Worm (Caenorhabditis elegans) whole organism, late embryonic: ENCODE data around the gene lips-3.

ENCODE experiments used
- C08G9.2 ChIP-seq: sonication (generic microtip); optimal IDR thresholded peaks from 2 replicates; lab custom pipeline; 2016; ENCODE audit warnings: mild to moderate bottlenecking, missing genetic modification characterization, moderate library complexity, missing compliant biosample characterization
- C38D4.7 ChIP-seq: fragments of 200-800 bp; sonication (Bioruptor generic); optimal IDR thresholded peaks from 2 replicates; lab custom pipeline; 2018; ENCODE audit warnings: mild to moderate bottlenecking, missing genetic modification characterization, moderate library complexity, missing compliant biosample characterization
- K09A11.1 ChIP-seq: sonication (generic microtip); optimal IDR thresholded peaks from 2 replicates; lab custom pipeline; 2017; ENCODE audit warnings: antibody characterized with exemption, mild to moderate bottlenecking, missing genetic modification characterization, missing compliant biosample characterization; ENCODE audit not compliant: insufficient read depth
- Y22D7AL.16 ChIP-seq: sonication (generic microtip); optimal IDR thresholded peaks from 2 replicates; lab custom pipeline; 2016; ENCODE audit warnings: missing genetic modification characterization, missing compliant biosample characterization
- ama-1 ChIP-seq: fragments of 150-350 bp; optimal IDR thresholded peaks from 2 replicates; lab custom pipeline; 2014
- ceh-14 ChIP-seq: sonication (generic microtip); optimal IDR thresholded peaks from 2 replicates; lab custom pipeline; 2016; ENCODE audit warnings: missing genotype, missing genetic modification characterization, missing compliant biosample characterization
- ceh-19 ChIP-seq: fragments of 200-800 bp; sonication (Bioruptor generic); optimal IDR thresholded peaks from 2 replicates; lab custom pipeline; 2018; ENCODE audit warnings: mild to moderate bottlenecking, missing genetic modification characterization, missing compliant biosample characterization
- ceh-22 ChIP-seq: sonication (generic microtip); optimal IDR thresholded peaks from 2 replicates; lab custom pipeline; 2017; ENCODE audit warnings: missing biosample characterization, missing genetic modification characterization
- ceh-30 ChIP-seq: fragments of 150-350 bp; optimal IDR thresholded peaks from 2 replicates; lab custom pipeline; 2014; ENCODE audit warnings: missing biosample characterization, missing genetic modification characterization
- ceh-31 ChIP-seq: sonication (generic microtip); optimal IDR thresholded peaks from 2 replicates; lab custom pipeline; 2016; ENCODE audit warnings: missing genetic modification characterization, missing compliant biosample characterization
- ceh-45 ChIP-seq: fragments of 200-800 bp; sonication (Bioruptor generic); IDR thresholded peaks from 2 replicates; pipeline ENCODE4 v1.3.6; 2022; ENCODE audit warnings: missing genetic modification reagents, missing genetic modification characterization, missing compliant biosample characterization
- ceh-48 ChIP-seq: sonication (generic microtip); optimal IDR thresholded peaks from 2 replicates; lab custom pipeline; 2016; ENCODE audit warnings: missing genetic modification characterization, inconsistent platforms, missing compliant biosample characterization
- ceh-6 ChIP-seq: fragments of 200-800 bp; sonication (Bioruptor generic); optimal IDR thresholded peaks from 2 replicates; lab custom pipeline; 2018; ENCODE audit warnings: mild to moderate bottlenecking, missing genetic modification characterization, missing compliant biosample characterization
- ceh-9 ChIP-seq: sonication (generic microtip); optimal IDR thresholded peaks from 2 replicates; lab custom pipeline; 2016; ENCODE audit warnings: mild to moderate bottlenecking, missing genetic modification characterization, inconsistent platforms, missing compliant biosample characterization
- che-1 ChIP-seq: sonication (generic microtip); optimal IDR thresholded peaks from 2 replicates; lab custom pipeline; 2016; ENCODE audit warnings: mild to moderate bottlenecking, missing genetic modification characterization, missing compliant biosample characterization
- elt-2 ChIP-seq: sonication (generic microtip); optimal IDR thresholded peaks from 2 replicates; lab custom pipeline; 2016; ENCODE audit warnings: missing genetic modification reagents, missing genetic modification characterization, missing compliant biosample characterization
- elt-4 ChIP-seq: sonication (generic microtip); optimal IDR thresholded peaks from 2 replicates; lab custom pipeline; 2016; ENCODE audit warnings: missing genetic modification characterization, missing compliant biosample characterization
- ets-4 ChIP-seq: sonication (generic microtip); optimal IDR thresholded peaks from 2 replicates; lab custom pipeline; 2016; ENCODE audit warnings: missing genetic modification characterization, missing compliant biosample characterization
- fax-1 ChIP-seq: sonication (generic microtip); optimal IDR thresholded peaks from 2 replicates; lab custom pipeline; 2016; ENCODE audit warnings: missing genotype, missing genetic modification characterization, missing compliant biosample characterization
- fkh-10 ChIP-seq: fragments of 150-350 bp; optimal IDR thresholded peaks from 2 replicates; lab custom pipeline; 2014; ENCODE audit warnings: missing biosample characterization, missing genetic modification reagents, missing genetic modification characterization
- fkh-6 ChIP-seq: sonication (generic microtip); optimal IDR thresholded peaks from 2 replicates; lab custom pipeline; 2016; ENCODE audit warnings: missing genetic modification characterization, missing compliant biosample characterization
- gmeb-2 ChIP-seq: sonication (generic microtip); optimal IDR thresholded peaks from 2 replicates; lab custom pipeline; 2016; ENCODE audit warnings: missing genetic modification characterization, inconsistent platforms, missing compliant biosample characterization
- hlh-13 ChIP-seq: fragments of 200-800 bp; sonication (Bioruptor generic); optimal IDR thresholded peaks from 2 replicates; lab custom pipeline; 2018; ENCODE audit warnings: mild to moderate bottlenecking, missing genetic modification characterization, missing compliant biosample characterization
- hlh-6 ChIP-seq: sonication (generic microtip); optimal IDR thresholded peaks from 2 replicates; lab custom pipeline; 2016; ENCODE audit warnings: missing genotype, missing genetic modification characterization, missing compliant biosample characterization
- hlh-8 ChIP-seq: sonication (generic microtip); optimal IDR thresholded peaks from 2 replicates; lab custom pipeline; 2016; ENCODE audit warnings: missing genotype, missing genetic modification characterization, missing compliant biosample characterization
- lim-6 ChIP-seq: sonication (generic microtip); optimal IDR thresholded peaks from 2 replicates; lab custom pipeline; 2016; ENCODE audit warnings: missing genetic modification characterization, missing compliant biosample characterization
- lin-11 ChIP-seq: fragments of 200-800 bp; sonication (Bioruptor generic); optimal IDR thresholded peaks from 2 replicates; lab custom pipeline; 2018; ENCODE audit warnings: mild to moderate bottlenecking, missing genetic modification characterization, missing compliant biosample characterization
- madf-2 ChIP-seq: sonication (generic microtip); optimal IDR thresholded peaks from 2 replicates; lab custom pipeline; 2017; ENCODE audit warnings: missing genetic modification characterization, missing compliant biosample characterization
- mec-3 ChIP-seq: sonication (generic microtip); optimal IDR thresholded peaks from 2 replicates; lab custom pipeline; 2016; ENCODE audit warnings: borderline replicate concordance, missing genetic modification characterization, missing compliant biosample characterization
- nfya-1 ChIP-seq: sonication (generic microtip); optimal IDR thresholded peaks from 2 replicates; lab custom pipeline; 2017; ENCODE audit warnings: missing genetic modification characterization, mild to moderate bottlenecking, missing compliant biosample characterization, antibody characterized with exemption, moderate library complexity
- odd-2 ChIP-seq: sonication (generic microtip); optimal IDR thresholded peaks from 2 replicates; lab custom pipeline; 2017; ENCODE audit warnings: antibody characterized with exemption, mild to moderate bottlenecking, missing genetic modification characterization, missing compliant biosample characterization
- pag-3 ChIP-seq: sonication (generic microtip); optimal IDR thresholded peaks from 2 replicates; lab custom pipeline; 2016; ENCODE audit warnings: missing compliant biosample characterization, missing genetic modification characterization, borderline replicate concordance
- pat-9 ChIP-seq: fragments of 200-800 bp; sonication (Bioruptor generic); optimal IDR thresholded peaks from 2 replicates; lab custom pipeline; 2018; ENCODE audit warnings: mild to moderate bottlenecking, missing genetic modification characterization, moderate library complexity, missing compliant biosample characterization
- pax-1 ChIP-seq: fragments of 150-350 bp; optimal IDR thresholded peaks from 2 replicates; lab custom pipeline; 2014; ENCODE audit warnings: missing biosample characterization, missing genetic modification characterization
- pha-2 ChIP-seq: sonication (generic microtip); optimal IDR thresholded peaks from 2 replicates; lab custom pipeline; 2017; ENCODE audit warnings: mild to moderate bottlenecking, missing genetic modification characterization, missing compliant biosample characterization
- pros-1 ChIP-seq: fragments of 150-350 bp; optimal IDR thresholded peaks from 2 replicates; lab custom pipeline; 2014; ENCODE audit warnings: missing biosample characterization, missing genetic modification reagents, missing genetic modification characterization
- rnt-1 ChIP-seq: sonication (generic microtip); optimal IDR thresholded peaks from 2 replicates; lab custom pipeline; 2016; ENCODE audit warnings: missing genetic modification characterization, missing compliant biosample characterization
- sdc-2 ChIP-seq: sonication (generic microtip); optimal IDR thresholded peaks from 2 replicates; lab custom pipeline; 2016; ENCODE audit warnings: missing genotype, missing genetic modification characterization, missing compliant biosample characterization
- sox-2 ChIP-seq: fragments of 200-800 bp; sonication (Bioruptor generic); IDR thresholded peaks from 2 replicates; pipeline ENCODE4 v1.3.6; 2022; ENCODE audit warnings: missing genetic modification reagents, missing genetic modification characterization, missing compliant biosample characterization
- syd-9 ChIP-seq: sonication (generic microtip); optimal IDR thresholded peaks from 2 replicates; lab custom pipeline; 2016; ENCODE audit warnings: mild to moderate bottlenecking, missing genetic modification characterization, moderate library complexity, missing compliant biosample characterization
- tbx-2 ChIP-seq: sonication (generic microtip); optimal IDR thresholded peaks from 2 replicates; lab custom pipeline; 2016; ENCODE audit warnings: missing genetic modification characterization, missing compliant biosample characterization
- tbx-7 ChIP-seq: sonication (generic microtip); optimal IDR thresholded peaks from 2 replicates; lab custom pipeline; 2016; ENCODE audit warnings: missing genotype, missing genetic modification characterization, missing compliant biosample characterization
- ttx-3 ChIP-seq: sonication (generic microtip); optimal IDR thresholded peaks from 2 replicates; lab custom pipeline; 2016; ENCODE audit warnings: missing genetic modification reagents, missing genetic modification characterization, missing compliant biosample characterization
- unc-3 ChIP-seq, 2 experiments: fragments of 200-800 bp in 1 of 2; sonication (Bioruptor generic) in 1 of 2; sonication (generic microtip) in 1 of 2; conservative IDR thresholded peaks in 1 of 2; optimal IDR thresholded peaks in 1 of 2; 2 replicates each; pipeline versions ENCODE4 v1.3.6 to Lab custom; 2016 to 2022; ENCODE audit warnings: missing compliant biosample characterization in 2 of 2, missing genetic modification characterization in 2 of 2, missing genetic modification reagents in 1 of 2
- unc-42 ChIP-seq: sonication (generic microtip); optimal IDR thresholded peaks from 2 replicates; lab custom pipeline; 2016; ENCODE audit warnings: missing genotype, missing genetic modification characterization, missing compliant biosample characterization
- unc-55 ChIP-seq: sonication (generic microtip); optimal IDR thresholded peaks from 2 replicates; lab custom pipeline; 2017; ENCODE audit warnings: missing biosample characterization, missing genetic modification reagents, missing genetic modification characterization
- zip-5 ChIP-seq: sonication (generic microtip); optimal IDR thresholded peaks from 2 replicates; lab custom pipeline; 2016; ENCODE audit warnings: missing genetic modification characterization, missing compliant biosample characterization
- ztf-16 ChIP-seq: sonication (generic microtip); optimal IDR thresholded peaks from 2 replicates; lab custom pipeline; 2017; ENCODE audit warnings: missing genetic modification characterization, missing compliant biosample characterization

The lips-3 gene

ce11 chrIII:4601286-4601685 is 15.0 kb upstream of the lips-3 start:
- TF ChIP-seq C08G9.2 (tag; lab: Kevin White, UChicago) = no peak
- TF ChIP-seq ama-1 (lab: Kevin White, UChicago) = no peak
- no peak for TF ChIP-seq hlh-6 (tag; lab: Kevin White, UChicago)
- no peak for TF ChIP-seq Y22D7AL.16 (tag; lab: Kevin White, UChicago)
- no peak for TF ChIP-seq pag-3 (tag; lab: Kevin White, UChicago)
- TF ChIP-seq C38D4.7 = no peak
- TF ChIP-seq che-1 (tag; lab: Kevin White, UChicago) = no peak
- no peak for TF ChIP-seq pat-9 (tag; lab: Kevin White, UChicago)
- TF ChIP-seq pros-1 = no peak
- TF ChIP-seq ceh-22 = no peak
- TF ChIP-seq nfya-1 = no peak
- TF ChIP-seq madf-2 (tag; lab: Kevin White, UChicago) = no peak
- no peak for TF ChIP-seq pha-2 (tag; lab: Kevin White, UChicago)

- TF ChIP-seq tbx-7 (tag; lab: Kevin White, UChicago) (no peak), rnt-1 (tag; lab: Kevin White, UChicago) (no peak), ets-4 (tag; lab: Kevin White, UChicago) (no peak), ceh-9 (no peak), fkh-6 (tag; lab: Kevin White, UChicago) (no peak), hlh-8 (tag; lab: Kevin White, UChicago) (no peak), unc-55 (no peak), ceh-14 (tag; lab: Kevin White, UChicago) (no peak), fkh-10 (no peak), ceh-19 (GFP tag; lab: Kevin White, UChicago) (no peak), zip-5 (tag; lab: Kevin White, UChicago) (no peak), elt-4 (tag; lab: Kevin White, UChicago) (no peak), ceh-45 (GFP tag; lab: Robert Waterston, UW) (no peak), sdc-2 (no peak), tbx-2 (no peak), ama-1 (lab: Kevin White, UChicago) (no peak), lin-11 (tag; lab: Kevin White, UChicago) (no peak), ceh-48 (tag; lab: Kevin White, UChicago) (no peak), ceh-6 (no peak)
- TF ChIP-seq, all 69 proteins: peak for 0
Observed at ce11 chrIII:4603837-4604236, 12.5 kb upstream of the lips-3 start.

DNA sequence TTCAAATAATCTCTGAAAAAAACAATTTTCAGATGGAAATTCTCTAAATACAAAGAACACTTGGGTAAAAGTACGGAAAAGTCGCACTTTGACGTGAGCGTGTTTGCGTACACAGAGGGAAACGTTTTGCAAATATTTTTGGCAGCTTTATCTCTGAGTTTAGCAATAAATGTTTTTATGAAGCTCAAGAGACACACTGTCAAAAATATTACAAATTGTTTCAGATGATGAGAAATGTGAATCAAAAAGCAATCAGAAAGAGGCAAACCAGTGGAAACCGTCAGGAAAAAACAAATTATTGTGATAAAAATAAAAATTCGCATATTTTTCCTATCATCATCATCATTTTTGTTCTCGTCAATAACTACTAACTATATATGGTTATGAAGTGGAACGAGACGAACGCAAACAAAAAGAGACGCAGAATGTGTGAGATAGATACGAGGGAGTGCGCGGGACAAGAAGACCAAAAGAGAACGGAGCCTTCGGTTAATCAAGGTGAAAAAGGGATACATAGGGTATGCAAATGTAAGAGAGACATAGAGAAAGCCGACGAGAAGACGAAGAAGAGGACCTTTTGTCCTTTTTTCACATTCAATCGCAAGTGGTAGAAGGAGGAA is 3.9 kb upstream of the lips-3 start, which contains the start of gene sel-2:
Gene sel-2, minus strand, starts transcription at position 51 of the 620 bp plus-strand sequence.
- no peak for TF ChIP-seq hlh-13 (GFP tag; lab: Kevin White, UChicago)
- TF ChIP-seq elt-4 (tag; lab: Kevin White, UChicago) = no peak
- TF ChIP-seq ztf-16 = no peak
- no peak for TF ChIP-seq sdc-2
- no peak for TF ChIP-seq K09A11.1 (tag; lab: Kevin White, UChicago)
- TF ChIP-seq ceh-45 (GFP tag; lab: Robert Waterston, UW) = no peak
- TF ChIP-seq unc-42 (tag; lab: Kevin White, UChicago) = peak; percentile 74
- no peak for TF ChIP-seq pax-1
- no peak for TF ChIP-seq elt-2
- no peak for TF ChIP-seq ceh-30 (tag; lab: Kevin White, UChicago)
- TF ChIP-seq odd-2 = no peak
- TF ChIP-seq ceh-31 (tag; lab: Kevin White, UChicago) = peak; percentile 67
- TF ChIP-seq che-1 (tag; lab: Kevin White, UChicago) = no peak
- no peak for TF ChIP-seq ets-4 (tag; lab: Kevin White, UChicago)
- no peak for TF ChIP-seq unc-3 (GFP tag; conservative IDR thresholded peaks at IDR 0.05; lab: Robert Waterston, UW)
- no peak for TF ChIP-seq unc-3 (tag; optimal IDR thresholded peaks at IDR 0.05; lab: Kevin White, UChicago)
- TF ChIP-seq tbx-2 = peak; percentile 49
- no peak for TF ChIP-seq lin-11 (tag; lab: Kevin White, UChicago)
- TF ChIP-seq rnt-1 (tag; lab: Kevin White, UChicago) = no peak
- TF ChIP-seq ttx-3 (tag; lab: Kevin White, UChicago) = no peak
- TF ChIP-seq ceh-19 (GFP tag; lab: Kevin White, UChicago) = no peak
- no peak for TF ChIP-seq C08G9.2 (tag; lab: Kevin White, UChicago)
- TF ChIP-seq lim-6 (tag; lab: Kevin White, UChicago) = no peak
- TF ChIP-seq mec-3 (tag; lab: Kevin White, UChicago) = no peak
- no peak for TF ChIP-seq gmeb-2 (tag; lab: Kevin White, UChicago)
- no peak for TF ChIP-seq sox-2
- TF ChIP-seq tbx-7 (tag; lab: Kevin White, UChicago) = no peak
- TF ChIP-seq nfya-1 = peak; percentile 54
- TF ChIP-seq fax-1 (tag; lab: Kevin White, UChicago) = no peak
- TF ChIP-seq syd-9 (tag; lab: Kevin White, UChicago) = no peak
